Worm (Caenorhabditis elegans): ENCODE data around the gene F17C11.13.

Gene F17C11.13

ce11 chrV:10953471-10954155 lies 2.1 kb upstream of the F17C11.13 start:
- TF ChIP-seq let-526 (GFP tag; IDR thresholded peaks at IDR 0.05) (0 out of 2 replicates have a peak, but pooled peaks have one; percentile 19), D2030.7 (GFP tag; IDR thresholded peaks at IDR 0.05) (no peak), mcd-1 (GFP tag; IDR thresholded peaks at IDR 0.05) (0 out of 2 replicates have a peak, but pooled peaks have one; percentile 10), attf-3 (GFP tag; conservative IDR thresholded peaks at IDR 0.05) (no peak), lin-40 (tag; optimal IDR thresholded peaks at IDR 0.05) (peak; percentile 55), chd-7 (tag; optimal IDR thresholded peaks at IDR 0.05) (no peak), lin-54 (GFP tag; optimal IDR thresholded peaks at IDR 0.05) (no peak), snpc-3.4 (tag; optimal IDR thresholded peaks at IDR 0.05) (no peak), athp-1 (tag; optimal IDR thresholded peaks at IDR 0.05) (peak; percentile 40), Y53G8AR.9 (GFP tag; conservative IDR thresholded peaks at IDR 0.05) (peak; percentile 74), F22D6.2 (tag; optimal IDR thresholded peaks at IDR 0.05) (no peak), aptf-2 (GFP tag; conservative IDR thresholded peaks at IDR 0.05) (no peak), bed-1 (GFP tag; IDR thresholded peaks at IDR 0.05) (0 out of 2 replicates have a peak, but pooled peaks have one; percentile 18), lin-35 (GFP tag; optimal IDR thresholded peaks at IDR 0.05) (peak in 1 of 3 experiments; percentile 65), cebp-1 (GFP tag; IDR thresholded peaks at IDR 0.05) (no peak), cebp-1 (tag; optimal IDR thresholded peaks at IDR 0.05) (peak; percentile 78), tbx-9 (tag; optimal IDR thresholded peaks at IDR 0.05; ENCODE audit: borderline replicate concordance) (no peak), nhr-179 (tag; optimal IDR thresholded peaks at IDR 0.05) (no peak), B0261.1 (tag; optimal IDR thresholded peaks at IDR 0.05) (no peak), B0336.3 (GFP tag; IDR thresholded peaks at IDR 0.05) (peak; percentile 82), fkh-3 (tag; optimal IDR thresholded peaks at IDR 0.05) (no peak), hrde-1 (tag; optimal IDR thresholded peaks at IDR 0.05; ENCODE audit: borderline replicate concordance) (no peak), repo-1 (tag; optimal IDR thresholded peaks at IDR 0.05) (peak; percentile 91), F52B5.7 (tag; optimal IDR thresholded peaks at IDR 0.05) (peak; percentile 21), somi-1 (GFP tag; optimal IDR thresholded peaks at IDR 0.05) (peak; percentile 76), nfyb-1 (GFP tag; IDR thresholded peaks at IDR 0.05) (0 out of 2 replicates have a peak, but pooled peaks have one; percentile 54), madf-3 (GFP tag; IDR thresholded peaks at IDR 0.05) (peak; percentile 56; the same call in 1 of the 2 replicates), gei-17 (GFP tag; optimal IDR thresholded peaks at IDR 0.05) (peak; percentile 43), madf-6 (GFP tag; IDR thresholded peaks at IDR 0.05) (peak; percentile 28; the same call in 1 of the 2 replicates), K11D2.4 (GFP tag; IDR thresholded peaks at IDR 0.05) (peak; percentile 47), dox-1 (GFP tag; IDR thresholded peaks at IDR 0.05) (peak; percentile 45; the same call in 1 of the 2 replicates), nhr-90 (tag; optimal IDR thresholded peaks at IDR 0.05) (peak; percentile 30), ama-1 (optimal IDR thresholded peaks at IDR 0.05) (peak; percentile 79), ama-1 (GFP tag; optimal IDR thresholded peaks at IDR 0.05) (peak in 1 of 2 experiments; percentile 33), ekl-4 (GFP tag; IDR thresholded peaks at IDR 0.05) (peak; percentile 70), F57A8.1 (GFP tag; optimal IDR thresholded peaks at IDR 0.05) (no peak), ztf-26 (tag; optimal IDR thresholded peaks at IDR 0.05) (peak; percentile 53), Y56A3A.18 (GFP tag; IDR thresholded peaks at IDR 0.05) (peak; percentile 75; the same call in 1 of the 2 replicates), let-607 (tag; optimal IDR thresholded peaks at IDR 0.05) (peak in 1 of 2 experiments; percentile 7)
